Fruit fly (Drosophila melanogaster) whole organism, embryonic: Measurements from ENCODE around the gene CG31872.

ENCODE experiments used
- Antp ChIP-seq: fragments of 200-800 bp; sonication (Bioruptor generic); optimal IDR thresholded peaks from 3 replicates; lab custom pipeline; 2016; ENCODE audit warnings: missing biosample characterization, missing genetic modification characterization
- CG10366 ChIP-seq: fragments of 200-800 bp; sonication (Bioruptor generic); IDR thresholded peaks from 2 replicates; pipeline ENCODE4 v1.3.6; 2022; ENCODE audit warnings: missing biosample characterization, missing genetic modification characterization
- CG10565 ChIP-seq: fragments of 200-800 bp; sonication (Bioruptor generic); optimal IDR thresholded peaks from 3 replicates; lab custom pipeline; 2016; ENCODE audit warnings: missing biosample characterization, mild to moderate bottlenecking, missing genetic modification characterization
- CG10979 ChIP-seq: fragments of 200-800 bp; sonication (Bioruptor generic); optimal IDR thresholded peaks from 2 replicates; lab custom pipeline; 2018; ENCODE audit warnings: missing biosample characterization, mild to moderate bottlenecking, missing genetic modification characterization, moderate library complexity
- CG12071 ChIP-seq: fragments of 200-800 bp; sonication (Bioruptor generic); optimal IDR thresholded peaks from 3 replicates; lab custom pipeline; 2018; ENCODE audit warnings: missing biosample characterization, mild to moderate bottlenecking, missing genetic modification characterization
- CG13624 ChIP-seq: fragments of 200-800 bp; sonication (Bioruptor generic); optimal IDR thresholded peaks from 2 replicates; lab custom pipeline; 2016; ENCODE audit warnings: missing biosample characterization, missing genetic modification characterization
- CG13894 ChIP-seq: fragments of 200-800 bp; sonication (Bioruptor generic); optimal IDR thresholded peaks from 3 replicates; lab custom pipeline; 2018; ENCODE audit warnings: missing biosample characterization, mild to moderate bottlenecking, missing genetic modification characterization, moderate library complexity
- CG14441 ChIP-seq: fragments of 200-800 bp; sonication (Bioruptor generic); IDR thresholded peaks from 2 replicates; pipeline ENCODE4 v1.3.6; 2022; ENCODE audit warnings: missing biosample characterization, missing genetic modification characterization
- CG15073 ChIP-seq: fragments of 200-800 bp; sonication (Bioruptor generic); optimal IDR thresholded peaks from 2 replicates; lab custom pipeline; 2016; ENCODE audit warnings: missing biosample characterization, missing genetic modification characterization
- CG1529 ChIP-seq: fragments of 200-800 bp; sonication (Bioruptor generic); optimal IDR thresholded peaks from 3 replicates; lab custom pipeline; 2018; ENCODE audit warnings: missing biosample characterization, missing genetic modification characterization
- CG32767 ChIP-seq: fragments of 200-800 bp; sonication (Bioruptor generic); IDR thresholded peaks from 2 replicates; pipeline ENCODE4 v1.3.6; 2022; ENCODE audit warnings: missing biosample characterization, missing genetic modification characterization
- CG34422 ChIP-seq: fragments of 200-800 bp; sonication (Bioruptor generic); IDR thresholded peaks from 3 replicates; pipeline ENCODE4 v1.3.6; 2022; ENCODE audit warnings: missing biosample characterization, missing genetic modification characterization
- CG3838 ChIP-seq: fragments of 200-800 bp; sonication (Bioruptor generic); optimal IDR thresholded peaks from 3 replicates; lab custom pipeline; 2016; ENCODE audit warnings: missing biosample characterization, missing genetic modification characterization
- CG4404 ChIP-seq: fragments of 200-800 bp; sonication (Bioruptor generic); IDR thresholded peaks from 2 replicates; pipeline ENCODE4 v1.3.6; 2022; ENCODE audit warnings: missing biosample characterization, missing genetic modification characterization
- CG4707 ChIP-seq: fragments of 200-800 bp; sonication (Bioruptor generic); optimal IDR thresholded peaks from 2 replicates; lab custom pipeline; 2018; ENCODE audit warnings: missing biosample characterization, mild to moderate bottlenecking, missing genetic modification characterization, moderate library complexity
- CG5953 ChIP-seq: fragments of 200-800 bp; sonication (Bioruptor generic); IDR thresholded peaks from 2 replicates; pipeline ENCODE4 v1.3.6; 2022; ENCODE audit warnings: missing biosample characterization, missing genetic modification characterization
- CG6254 ChIP-seq: fragments of 200-800 bp; sonication (Bioruptor generic); optimal IDR thresholded peaks from 3 replicates; lab custom pipeline; 2017; ENCODE audit warnings: mild to moderate bottlenecking, missing biosample characterization, missing genetic modification reagents, missing genetic modification characterization
- CG6654 ChIP-seq: fragments of 200-800 bp; sonication (Bioruptor generic); optimal IDR thresholded peaks from 2 replicates; lab custom pipeline; 2017; ENCODE audit warnings: missing biosample characterization, mild to moderate bottlenecking, missing genetic modification characterization
- CG8478 ChIP-seq: fragments of >200 bp; optimal IDR thresholded peaks from 2 replicates; lab custom pipeline; 2018
- CTCF ChIP-seq: fragments of 200-800 bp; sonication (Bioruptor generic); optimal IDR thresholded peaks from 2 replicates; lab custom pipeline; 2017; ENCODE audit warnings: missing biosample characterization, mild to moderate bottlenecking, missing genetic modification characterization, moderate library complexity
- Dek ChIP-seq: fragments of 200-800 bp; sonication (Bioruptor generic); optimal IDR thresholded peaks from 3 replicates; lab custom pipeline; 2019; ENCODE audit warnings: missing biosample characterization, mild to moderate bottlenecking, missing genetic modification characterization, moderate library complexity
- Ets65A ChIP-seq: fragments of 200-800 bp; sonication (Bioruptor generic); peaks from one replicate; lab custom pipeline; 2016; ENCODE audit warnings: missing biosample characterization, missing genetic modification characterization
- HLH3B ChIP-seq: fragments of 200-800 bp; sonication (Bioruptor generic); IDR thresholded peaks from 2 replicates; pipeline ENCODE4 v1.3.6; 2022; ENCODE audit warnings: missing biosample characterization, missing genetic modification characterization
- Hr51 ChIP-seq, 2 experiments: fragments of 200-800 bp; sonication (Bioruptor generic); optimal IDR thresholded peaks; 2 replicates in 1 of 2; 3 replicates in 1 of 2; lab custom pipeline; 2016 to 2018; ENCODE audit warnings: missing biosample characterization in 2 of 2, missing genetic modification characterization in 2 of 2, mild to moderate bottlenecking in 1 of 2, moderate library complexity in 1 of 2
- Lhr ChIP-seq: fragments of 200-800 bp; sonication (Bioruptor generic); optimal IDR thresholded peaks from 3 replicates; lab custom pipeline; 2017; ENCODE audit warnings: mild to moderate bottlenecking, missing biosample characterization, missing genetic modification reagents, missing genetic modification characterization
- Mes4 ChIP-seq: fragments of 200-800 bp; sonication (Bioruptor generic); optimal IDR thresholded peaks from 2 replicates; lab custom pipeline; 2016; ENCODE audit warnings: missing biosample characterization, missing genetic modification characterization
- NC2β ChIP-seq: fragments of 200-800 bp; sonication (Bioruptor generic); optimal IDR thresholded peaks from 2 replicates; lab custom pipeline; 2016; ENCODE audit warnings: missing biosample characterization, missing genetic modification characterization
- NFAT ChIP-seq: fragments of 200-800 bp; sonication (Bioruptor generic); IDR thresholded peaks from 2 replicates; pipeline ENCODE4 v1.3.6; 2022; ENCODE audit warnings: missing biosample characterization, missing genetic modification characterization
- PHDP ChIP-seq: fragments of 200-800 bp; sonication (Bioruptor generic); optimal IDR thresholded peaks from 3 replicates; lab custom pipeline; 2018; ENCODE audit warnings: missing biosample characterization, mild to moderate bottlenecking, missing genetic modification characterization, moderate library complexity
- al ChIP-seq: fragments of 200-800 bp; sonication (Bioruptor generic); IDR thresholded peaks from 2 replicates; pipeline ENCODE4 v1.3.6; 2022; ENCODE audit warnings: missing biosample characterization, missing genetic modification characterization
- bab2 ChIP-seq: fragments of 200-800 bp; sonication (Bioruptor generic); optimal IDR thresholded peaks from 2 replicates; lab custom pipeline; 2016; ENCODE audit warnings: missing biosample characterization, missing genetic modification characterization
- bbx ChIP-seq: fragments of 200-800 bp; sonication (Bioruptor generic); IDR thresholded peaks from 2 replicates; pipeline ENCODE4 v1.3.6; 2022; ENCODE audit warnings: missing biosample characterization, missing genetic modification characterization; ENCODE audit not compliant: partially characterized antibody
- dmrt99B ChIP-seq: fragments of 200-800 bp; sonication (Bioruptor generic); optimal IDR thresholded peaks from 2 replicates; lab custom pipeline; 2018; ENCODE audit warnings: missing biosample characterization, mild to moderate bottlenecking, missing genetic modification characterization, moderate library complexity
- fd96Cb ChIP-seq: fragments of 200-800 bp; sonication (Bioruptor generic); optimal IDR thresholded peaks from 2 replicates; lab custom pipeline; 2018; ENCODE audit warnings: missing biosample characterization, mild to moderate bottlenecking, missing genetic modification characterization, moderate library complexity
- gcm ChIP-seq: fragments of 200-800 bp; sonication (Bioruptor generic); optimal IDR thresholded peaks from 2 replicates; lab custom pipeline; 2019; ENCODE audit warnings: missing biosample characterization, mild to moderate bottlenecking, missing genetic modification characterization, moderate library complexity
- ind ChIP-seq: fragments of 200-800 bp; sonication (Bioruptor generic); optimal IDR thresholded peaks from 3 replicates; lab custom pipeline; 2016; ENCODE audit warnings: missing biosample characterization, missing genetic modification characterization
- lmd ChIP-seq: fragments of 200-800 bp; sonication (Bioruptor generic); IDR thresholded peaks from 2 replicates; pipeline ENCODE4 v1.3.6; 2022; ENCODE audit warnings: missing biosample characterization, missing genetic modification characterization
- mam ChIP-seq: fragments of 200-800 bp; sonication (Bioruptor generic); optimal IDR thresholded peaks from 3 replicates; lab custom pipeline; 2016; ENCODE audit warnings: missing biosample characterization, missing genetic modification characterization
- nerfin-2 ChIP-seq: fragments of 200-800 bp; sonication (Bioruptor generic); IDR thresholded peaks from 2 replicates; pipeline ENCODE4 v1.3.6; 2022; ENCODE audit warnings: missing biosample characterization, missing genetic modification characterization; ENCODE audit not compliant: partially characterized antibody
- oc ChIP-seq: fragments of 200-800 bp; sonication (Bioruptor generic); optimal IDR thresholded peaks from 2 replicates; lab custom pipeline; 2018; ENCODE audit warnings: missing biosample characterization, mild to moderate bottlenecking, missing genetic modification characterization, moderate library complexity
- psq ChIP-seq: fragments of 200-800 bp; sonication (Bioruptor generic); optimal IDR thresholded peaks from 2 replicates; lab custom pipeline; 2017; ENCODE audit warnings: missing biosample characterization, missing genetic modification characterization
- ro ChIP-seq: fragments of 200-800 bp; sonication (Bioruptor generic); IDR thresholded peaks from 2 replicates; pipeline ENCODE4 v1.3.6; 2022; ENCODE audit warnings: missing biosample characterization, missing genetic modification characterization
- sna ChIP-seq: fragments of 200-800 bp; sonication (Bioruptor generic); IDR thresholded peaks from 2 replicates; pipeline ENCODE4 v1.3.6; 2022; ENCODE audit warnings: missing biosample characterization, missing genetic modification characterization; ENCODE audit not compliant: partially characterized antibody
- sr ChIP-seq: fragments of 200-800 bp; sonication (Bioruptor generic); IDR thresholded peaks from 3 replicates; pipeline ENCODE4 v1.3.6; 2022; ENCODE audit warnings: missing biosample characterization, missing genetic modification characterization
- toy ChIP-seq: fragments of 200-800 bp; sonication (Bioruptor generic); IDR thresholded peaks from 2 replicates; pipeline ENCODE4 v1.3.6; 2022; ENCODE audit warnings: missing biosample characterization, missing genetic modification characterization
- vfl ChIP-seq: fragments of 200-800 bp; sonication (Bioruptor generic); optimal IDR thresholded peaks from 2 replicates; lab custom pipeline; 2016; ENCODE audit warnings: missing biosample characterization, missing genetic modification characterization
- vvl ChIP-seq: fragments of 200-800 bp; sonication (Bioruptor generic); IDR thresholded peaks from 2 replicates; pipeline ENCODE4 v1.3.6; 2022; ENCODE audit warnings: missing biosample characterization, missing genetic modification characterization

Gene CG31872

DNA sequence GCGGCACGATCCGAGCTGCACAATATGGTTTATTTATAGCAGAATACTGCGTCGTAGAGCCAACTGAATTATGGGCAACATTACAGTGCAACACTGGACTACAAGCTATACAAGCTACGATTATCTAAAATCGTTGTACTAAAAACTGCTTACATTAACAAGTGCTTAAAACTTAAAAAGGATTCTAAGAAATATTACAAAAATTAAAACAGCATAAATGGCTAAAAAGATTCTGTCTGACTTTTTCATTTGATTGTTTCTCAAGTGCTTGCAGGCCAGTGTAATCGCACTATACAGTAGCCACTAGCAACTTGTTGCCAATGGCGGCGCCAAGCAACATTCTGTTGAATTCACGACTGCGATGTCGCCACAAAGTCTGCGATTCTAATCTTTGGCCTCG lies 23.0 kb upstream of the CG31872 start (continued):
- TF ChIP-seq nerfin-2 (no peak), CG8478 (lab: Kevin White, UChicago) (no peak), CG32767 (GFP tag; lab: Robert Waterston, UW) (peak; percentile 79), Hr51 (GFP tag; optimal IDR thresholded peaks at IDR 0.05; lab: Kevin White, UChicago) (peak; percentile 23 to 79), CG4404 (peak; percentile 54; the same call in 1 of the 2 replicates), PHDP (peak; percentile 76), sr (GFP tag; lab: Robert Waterston, UW) (0 out of 3 replicates have a peak, but pooled peaks have one; percentile 9), psq (GFP tag; lab: Kevin White, UChicago) (no peak), mam (GFP tag; lab: Kevin White, UChicago) (peak; percentile 43), CG10979 (peak; percentile 87), vfl (no peak), lmd (GFP tag; lab: Robert Waterston, UW) (peak; percentile 82), CG12071 (GFP tag; lab: Kevin White, UChicago) (peak; percentile 47)

DNA sequence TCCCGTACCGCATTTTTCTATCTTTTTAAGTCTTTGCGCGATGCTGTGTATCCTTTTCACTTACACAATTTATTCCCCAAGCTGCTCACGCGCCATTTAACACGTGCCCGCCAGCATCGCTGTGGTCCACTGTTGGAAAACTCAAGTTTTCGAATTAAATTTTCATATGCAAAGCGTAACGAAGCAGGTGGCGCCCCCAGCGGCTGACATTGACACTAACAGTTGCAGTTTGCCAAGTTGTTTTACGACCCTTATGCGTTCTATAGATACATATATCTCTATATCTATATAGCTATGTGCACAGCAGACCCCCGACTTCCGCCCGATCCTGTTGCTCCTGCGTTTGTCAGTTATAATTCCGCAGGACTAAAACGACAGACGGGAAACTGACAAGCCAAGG lies 13.8 kb upstream of the CG31872 start:
- TF ChIP-seq CTCF (GFP tag; lab: Kevin White, UChicago) (peak; percentile 78), Ets65A (GFP tag; lab: Kevin White, UChicago) (peak; percentile 45), CG6254 (no peak)
- TF ChIP-seq, all 482 proteins: peak for 2

DNA sequence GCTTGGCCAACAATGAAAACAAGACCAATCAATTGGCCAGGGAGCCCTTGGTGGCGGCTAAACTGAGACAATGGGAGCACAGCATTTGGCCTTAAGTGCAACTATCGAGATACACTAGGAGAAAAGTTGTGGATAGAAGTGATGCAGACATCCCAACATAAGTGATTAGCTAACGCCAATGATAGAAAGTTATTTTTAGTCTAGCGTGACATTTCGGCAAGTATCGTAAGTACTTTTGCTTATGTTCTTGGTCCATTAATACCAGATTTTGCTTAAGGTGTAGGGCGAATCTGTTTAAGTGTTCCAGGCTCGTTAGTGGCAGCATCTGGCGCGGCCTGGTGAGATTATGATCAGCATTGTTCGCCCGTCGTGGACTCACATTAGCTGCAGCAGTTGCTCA lies 7.0 kb upstream of the CG31872 start:
- TF ChIP-seq vvl (GFP tag; lab: Robert Waterston, UW) = no peak
- no peak for TF ChIP-seq CG13624
- TF ChIP-seq NFAT (GFP tag; lab: Robert Waterston, UW) = no peak
- TF ChIP-seq fd96Cb (tag; lab: Kevin White, UChicago) = no peak
- TF ChIP-seq bab2 (GFP tag; lab: Kevin White, UChicago) = no peak
- no peak for TF ChIP-seq al (GFP tag; lab: Robert Waterston, UW)
- no peak for TF ChIP-seq ro
- no peak for TF ChIP-seq Mes4 (GFP tag; lab: Kevin White, UChicago)
- no peak for TF ChIP-seq Lhr (GFP tag; lab: Kevin White, UChicago)
- TF ChIP-seq Dek (tag; lab: Kevin White, UChicago) = no peak
- TF ChIP-seq CG10565 (GFP tag; lab: Kevin White, UChicago) = no peak
- TF ChIP-seq CG6654 (GFP tag; lab: Kevin White, UChicago) = no peak
- TF ChIP-seq CG10366 = no peak
- TF ChIP-seq bbx (GFP tag; lab: Robert Waterston, UW) = no peak
- no peak for TF ChIP-seq CG14441 (GFP tag; lab: Robert Waterston, UW)
- no peak for TF ChIP-seq toy (GFP tag; lab: Robert Waterston, UW)
- TF ChIP-seq CG3838 (GFP tag; lab: Kevin White, UChicago) = no peak
- no peak for TF ChIP-seq HLH3B (GFP tag; lab: Robert Waterston, UW)
- no peak for TF ChIP-seq Antp (GFP tag; lab: Kevin White, UChicago)

DNA sequence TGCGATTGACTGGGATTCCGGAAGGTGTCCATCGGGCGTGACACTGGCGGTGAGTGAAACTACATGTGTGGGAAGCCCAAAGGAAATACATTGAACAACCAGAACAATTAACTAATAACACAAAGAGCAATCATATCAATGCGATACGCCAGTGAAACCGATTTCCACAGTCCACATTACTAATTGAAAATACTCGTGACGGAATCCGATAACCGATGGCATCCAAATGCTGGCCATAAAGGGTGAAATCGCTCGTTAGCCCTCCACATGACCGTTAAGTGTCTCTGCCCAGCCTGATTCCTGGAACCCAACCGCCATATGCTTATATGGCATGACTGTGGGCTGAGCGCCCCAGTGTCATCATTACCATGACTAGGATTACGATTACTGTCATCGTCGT lies 1.4 kb upstream of the CG31872 start, which contains the start of gene CG7329:
Gene CG7329, minus strand, starts transcription at position 101 of the 400 bp plus-strand sequence.
- peak; percentile 81 for TF ChIP-seq Ets65A (GFP tag; lab: Kevin White, UChicago)
- TF ChIP-seq CG15073 = no peak

DNA sequence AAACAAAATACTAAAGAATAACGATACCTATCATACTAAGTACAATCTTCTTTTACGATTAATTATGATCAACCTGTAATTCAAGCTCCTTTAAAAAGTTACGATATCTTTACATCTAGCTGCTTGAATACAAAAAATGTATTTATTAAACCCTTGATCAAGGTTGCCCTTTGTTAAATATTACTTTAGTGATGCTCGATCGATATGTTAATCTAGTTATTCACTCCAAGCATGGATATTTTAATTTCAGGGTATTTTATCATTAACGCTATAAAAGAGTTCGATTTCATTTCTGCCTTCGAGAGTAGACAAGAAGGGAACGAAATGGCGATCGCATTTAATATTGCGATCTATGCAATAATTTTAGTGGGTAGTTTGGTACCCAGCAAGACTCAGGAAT lies 3.9 kb downstream of the CG31872 start, which contains the start of gene CG18284:
Gene CG18284, plus strand, starts transcription at position 301 of the 400 bp plus-strand sequence.
- no peak for TF ChIP-seq gcm (GFP tag; lab: Kevin White, UChicago)
- TF ChIP-seq sna (GFP tag; lab: Robert Waterston, UW) = no peak
- TF ChIP-seq oc = no peak
- TF ChIP-seq CG4707 (GFP tag; lab: Kevin White, UChicago) = no peak
- no peak for TF ChIP-seq ind (GFP tag; lab: Kevin White, UChicago)
- TF ChIP-seq CG13894 = no peak
- TF ChIP-seq CG1529 (GFP tag; lab: Kevin White, UChicago) = no peak
- TF ChIP-seq CG34422 (GFP tag; lab: Robert Waterston, UW) = no peak
- TF ChIP-seq CG5953 (GFP tag; lab: Robert Waterston, UW) = no peak
- TF ChIP-seq dmrt99B (tag; lab: Kevin White, UChicago) = no peak
- TF ChIP-seq NC2β (GFP tag; lab: Kevin White, UChicago) = no peak
- no peak for TF ChIP-seq CG10366
